Fruit fly (Drosophila melanogaster) whole organism, embryonic: Measurements from ENCODE around the gene CG44040.

Source experiments
- Adf1 ChIP-seq: fragments of 200-800 bp; sonication (Bioruptor generic); IDR thresholded peaks from 2 replicates; pipeline ENCODE4 v1.3.6; 2022; ENCODE audit warnings: missing biosample characterization, missing genetic modification characterization
- Atf-2 ChIP-seq: fragments of 200-800 bp; sonication (Bioruptor generic); optimal IDR thresholded peaks from 2 replicates; lab custom pipeline; 2016; ENCODE audit warnings: missing biosample characterization, missing genetic modification characterization
- CG11093 ChIP-seq: fragments of 200-800 bp; sonication (Bioruptor generic); IDR thresholded peaks from 3 replicates; pipeline ENCODE4 v1.3.6; 2022; ENCODE audit warnings: missing biosample characterization, missing genetic modification characterization
- CG11398 ChIP-seq: fragments of 200-800 bp; sonication (Bioruptor generic); optimal IDR thresholded peaks from 2 replicates; lab custom pipeline; 2016; ENCODE audit warnings: missing biosample characterization, missing genetic modification characterization
- CG12236 ChIP-seq: fragments of 200-800 bp; sonication (Bioruptor generic); optimal IDR thresholded peaks from 2 replicates; lab custom pipeline; 2016; ENCODE audit warnings: missing biosample characterization, missing genetic modification characterization
- CG12744 ChIP-seq: fragments of 200-800 bp; sonication (Bioruptor generic); optimal IDR thresholded peaks from 2 replicates; lab custom pipeline; 2016; ENCODE audit warnings: missing biosample characterization, missing genetic modification characterization
- CG15073 ChIP-seq: fragments of 200-800 bp; sonication (Bioruptor generic); optimal IDR thresholded peaks from 2 replicates; lab custom pipeline; 2016; ENCODE audit warnings: missing biosample characterization, missing genetic modification characterization
- CG15479 ChIP-seq: fragments of 200-800 bp; sonication (Bioruptor generic); optimal IDR thresholded peaks from 3 replicates; lab custom pipeline; 2019; ENCODE audit warnings: missing biosample characterization, mild to moderate bottlenecking, missing genetic modification characterization, moderate library complexity
- CG16863 ChIP-seq: fragments of 200-800 bp; sonication (Bioruptor generic); optimal IDR thresholded peaks from 3 replicates; lab custom pipeline; 2016; ENCODE audit warnings: missing biosample characterization, missing genetic modification characterization
- CG17328 ChIP-seq: fragments of 200-800 bp; sonication (Bioruptor generic); IDR thresholded peaks from 2 replicates; pipeline ENCODE4 v1.3.6; 2022; ENCODE audit warnings: missing biosample characterization, missing genetic modification characterization
- CG17385 ChIP-seq: fragments of 200-800 bp; sonication (Bioruptor generic); optimal IDR thresholded peaks from 3 replicates; lab custom pipeline; 2018; ENCODE audit warnings: missing biosample characterization, mild to moderate bottlenecking, missing genetic modification characterization
- CG18476 ChIP-seq: fragments of 200-800 bp; sonication (Bioruptor generic); optimal IDR thresholded peaks from 2 replicates; lab custom pipeline; 2016; ENCODE audit warnings: missing biosample characterization, mild to moderate bottlenecking, missing genetic modification characterization
- CG18619 ChIP-seq: fragments of 200-800 bp; sonication (Bioruptor generic); optimal IDR thresholded peaks from 3 replicates; lab custom pipeline; 2017; ENCODE audit warnings: missing biosample characterization, mild to moderate bottlenecking, missing genetic modification characterization
- CG18764 ChIP-seq: fragments of 200-800 bp; sonication (Bioruptor generic); optimal IDR thresholded peaks from 3 replicates; lab custom pipeline; 2016; ENCODE audit warnings: missing biosample characterization, missing genetic modification characterization
- CG2199 ChIP-seq: fragments of 200-800 bp; sonication (Bioruptor generic); IDR thresholded peaks from 3 replicates; pipeline ENCODE4 v1.3.6; 2022; ENCODE audit warnings: missing biosample characterization, missing genetic modification characterization
- CG31224 ChIP-seq: fragments of 200-800 bp; sonication (Bioruptor generic); IDR thresholded peaks from 2 replicates; pipeline ENCODE4 v1.3.6; 2022; ENCODE audit warnings: missing biosample characterization, missing genetic modification characterization
- CG31441 ChIP-seq: fragments of 200-800 bp; sonication (Bioruptor generic); IDR thresholded peaks from 2 replicates; pipeline ENCODE4 v1.3.6; 2022; ENCODE audit warnings: missing biosample characterization, missing genetic modification characterization
- CG32767 ChIP-seq: fragments of 200-800 bp; sonication (Bioruptor generic); IDR thresholded peaks from 2 replicates; pipeline ENCODE4 v1.3.6; 2022; ENCODE audit warnings: missing biosample characterization, missing genetic modification characterization
- CG42726 ChIP-seq: fragments of 200-800 bp; sonication (Bioruptor generic); IDR thresholded peaks from 2 replicates; pipeline ENCODE4 v1.3.6; 2022; ENCODE audit warnings: missing biosample characterization, missing genetic modification characterization; ENCODE audit not compliant: partially characterized antibody
- CG6813 ChIP-seq: fragments of 200-800 bp; sonication (Bioruptor generic); optimal IDR thresholded peaks from 2 replicates; lab custom pipeline; 2017; ENCODE audit warnings: missing biosample characterization, missing genetic modification characterization, mild to moderate bottlenecking, moderate library complexity, missing genetic modification reagents
- CG6854 ChIP-seq: fragments of 200-800 bp; sonication (Bioruptor generic); optimal IDR thresholded peaks from 3 replicates; lab custom pipeline; 2017; ENCODE audit warnings: missing biosample characterization, mild to moderate bottlenecking, missing genetic modification characterization
- CG7786 ChIP-seq: fragments of 200-800 bp; sonication (Bioruptor generic); optimal IDR thresholded peaks from 2 replicates; lab custom pipeline; 2016; ENCODE audit warnings: missing biosample characterization, missing genetic modification characterization
- CG8765 ChIP-seq: fragments of 200-800 bp; sonication (Bioruptor generic); IDR thresholded peaks from 2 replicates; pipeline ENCODE4 v1.3.6; 2022; ENCODE audit warnings: missing biosample characterization, missing genetic modification characterization
- CG9727 ChIP-seq: fragments of 200-800 bp; sonication (Bioruptor generic); optimal IDR thresholded peaks from 3 replicates; lab custom pipeline; 2017; ENCODE audit warnings: missing biosample characterization, mild to moderate bottlenecking, missing genetic modification characterization
- Camta ChIP-seq: fragments of 200-800 bp; sonication (Bioruptor generic); optimal IDR thresholded peaks from 2 replicates; lab custom pipeline; 2016; ENCODE audit warnings: missing biosample characterization, missing genetic modification characterization
- CrebB ChIP-seq: fragments of 200-800 bp; sonication (Bioruptor generic); optimal IDR thresholded peaks from 3 replicates; lab custom pipeline; 2018; ENCODE audit warnings: missing biosample characterization, mild to moderate bottlenecking, missing genetic modification characterization
- HHEX ChIP-seq: fragments of 200-800 bp; sonication (Bioruptor generic); optimal IDR thresholded peaks from 3 replicates; lab custom pipeline; 2017; ENCODE audit warnings: missing biosample characterization, mild to moderate bottlenecking, missing genetic modification characterization, missing genetic modification reagents
- Jarid2 ChIP-seq: fragments of 200-800 bp; sonication (Bioruptor generic); optimal IDR thresholded peaks from 3 replicates; lab custom pipeline; 2017; ENCODE audit warnings: mild to moderate bottlenecking, missing biosample characterization, missing genetic modification reagents, missing genetic modification characterization
- Side ChIP-seq: fragments of 200-800 bp; sonication (Bioruptor generic); optimal IDR thresholded peaks from 2 replicates; lab custom pipeline; 2016; ENCODE audit warnings: missing biosample characterization, missing genetic modification characterization
- Sry-β ChIP-seq: fragments of 200-800 bp; sonication (Bioruptor generic); optimal IDR thresholded peaks from 2 replicates; lab custom pipeline; 2018; ENCODE audit warnings: missing biosample characterization, mild to moderate bottlenecking, missing genetic modification characterization, moderate library complexity
- Trl ChIP-seq, 3 experiments: fragments of >200 bp in 2 of 3; fragments of 200-800 bp in 1 of 3; sonication (Bioruptor generic) in 1 of 3; optimal IDR thresholded peaks; 2 replicates in 1 of 3; 3 replicates in 2 of 3; lab custom pipeline; 2016 to 2017; ENCODE audit warnings: missing biosample characterization in 1 of 3, missing genetic modification characterization in 1 of 3
- ash1 ChIP-seq: fragments of 200-800 bp; sonication (Bioruptor generic); optimal IDR thresholded peaks from 2 replicates; lab custom pipeline; 2018; ENCODE audit warnings: missing biosample characterization, mild to moderate bottlenecking, missing genetic modification characterization
- chm ChIP-seq: fragments of 200-800 bp; sonication (Bioruptor generic); IDR thresholded peaks from 2 replicates; pipeline ENCODE4 v1.3.6; 2022; ENCODE audit warnings: missing biosample characterization, missing genetic modification characterization
- corto ChIP-seq: fragments of 200-800 bp; sonication (Bioruptor generic); optimal IDR thresholded peaks from 2 replicates; lab custom pipeline; 2016; ENCODE audit warnings: missing biosample characterization, mild to moderate bottlenecking, missing genetic modification characterization, moderate library complexity
- crp ChIP-seq, 2 experiments: fragments of 200-800 bp; sonication (Bioruptor generic); optimal IDR thresholded peaks; 2 replicates in 1 of 2; 3 replicates in 1 of 2; lab custom pipeline; 2017; ENCODE audit warnings: missing biosample characterization in 2 of 2, missing genetic modification characterization in 2 of 2, mild to moderate bottlenecking in 1 of 2, moderate library complexity in 1 of 2
- ewg ChIP-seq: fragments of 200-800 bp; sonication (Bioruptor generic); optimal IDR thresholded peaks from 3 replicates; lab custom pipeline; 2017; ENCODE audit warnings: mild to moderate bottlenecking, missing biosample characterization, missing genetic modification reagents, missing genetic modification characterization
- fd64A ChIP-seq: fragments of 200-800 bp; sonication (Bioruptor generic); optimal IDR thresholded peaks from 3 replicates; lab custom pipeline; 2018; ENCODE audit warnings: missing biosample characterization, mild to moderate bottlenecking, missing genetic modification characterization
- ham ChIP-seq: fragments of 200-800 bp; sonication (Bioruptor generic); IDR thresholded peaks from 2 replicates; pipeline ENCODE4 v1.3.6; 2022; ENCODE audit warnings: missing biosample characterization, missing genetic modification characterization
- mirr ChIP-seq: fragments of 200-800 bp; sonication (Bioruptor generic); optimal IDR thresholded peaks from 3 replicates; lab custom pipeline; 2018; ENCODE audit warnings: missing biosample characterization, mild to moderate bottlenecking, missing genetic modification characterization
- mld ChIP-seq: fragments of 200-800 bp; sonication (Bioruptor generic); IDR thresholded peaks from 3 replicates; pipeline ENCODE4 v1.3.6; 2022; ENCODE audit warnings: missing biosample characterization, missing genetic modification characterization; ENCODE audit not compliant: partially characterized antibody
- nom ChIP-seq: fragments of 200-800 bp; sonication (Bioruptor generic); optimal IDR thresholded peaks from 2 replicates; lab custom pipeline; 2017; ENCODE audit warnings: missing biosample characterization, missing genetic modification characterization, mild to moderate bottlenecking, moderate library complexity, missing genetic modification reagents
- oc ChIP-seq: fragments of 200-800 bp; sonication (Bioruptor generic); optimal IDR thresholded peaks from 2 replicates; lab custom pipeline; 2018; ENCODE audit warnings: missing biosample characterization, mild to moderate bottlenecking, missing genetic modification characterization, moderate library complexity
- pita ChIP-seq: fragments of 200-800 bp; sonication (Bioruptor generic); optimal IDR thresholded peaks from 2 replicates; lab custom pipeline; 2017; ENCODE audit warnings: missing biosample characterization, mild to moderate bottlenecking, missing genetic modification characterization
- psq ChIP-seq: fragments of 200-800 bp; sonication (Bioruptor generic); optimal IDR thresholded peaks from 2 replicates; lab custom pipeline; 2017; ENCODE audit warnings: missing biosample characterization, missing genetic modification characterization
- repo ChIP-seq: fragments of 200-800 bp; sonication (Bioruptor generic); optimal IDR thresholded peaks from 2 replicates; lab custom pipeline; 2016; ENCODE audit warnings: missing biosample characterization, missing genetic modification characterization
- ro ChIP-seq: fragments of 200-800 bp; sonication (Bioruptor generic); IDR thresholded peaks from 2 replicates; pipeline ENCODE4 v1.3.6; 2022; ENCODE audit warnings: missing biosample characterization, missing genetic modification characterization
- schlank ChIP-seq: fragments of 200-800 bp; sonication (Bioruptor generic); optimal IDR thresholded peaks from 2 replicates; lab custom pipeline; 2018; ENCODE audit warnings: missing biosample characterization, mild to moderate bottlenecking, missing genetic modification characterization
- so ChIP-seq: fragments of 200-800 bp; sonication (Bioruptor generic); IDR thresholded peaks from 3 replicates; pipeline ENCODE4 v1.3.6; 2022; ENCODE audit warnings: missing biosample characterization, missing genetic modification characterization
- ssp ChIP-seq: fragments of 200-800 bp; sonication (Bioruptor generic); IDR thresholded peaks from 2 replicates; pipeline ENCODE4 v1.3.6; 2022; ENCODE audit warnings: missing biosample characterization, missing genetic modification characterization
- zf30C ChIP-seq: fragments of 200-800 bp; sonication (Bioruptor generic); optimal IDR thresholded peaks from 3 replicates; lab custom pipeline; 2018; ENCODE audit warnings: missing biosample characterization, mild to moderate bottlenecking, missing genetic modification characterization

Gene CG44040

DNA sequence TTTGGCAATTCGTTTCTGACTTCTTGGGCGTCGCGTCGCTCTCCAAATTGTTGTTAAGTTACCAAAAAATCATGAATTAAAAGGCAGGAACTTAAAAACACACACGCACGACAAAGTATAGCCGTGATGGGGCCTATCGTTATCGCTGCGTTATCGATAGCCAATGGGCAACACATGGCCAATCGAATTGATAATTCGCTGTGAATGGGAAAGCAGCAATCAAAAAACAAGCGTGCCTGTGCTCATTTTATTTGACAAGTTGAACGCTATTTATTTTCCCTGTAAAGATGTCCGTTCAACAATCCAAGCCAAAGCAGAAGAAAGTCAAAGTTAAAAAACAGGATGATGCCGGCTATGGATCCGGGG, 25.8 kb downstream of the CG44040 start, which contains the start of the genes Surf4 and CG31301 (continued):
- peak in 1 of 2 experiments; percentile 52 for TF ChIP-seq crp (GFP tag; optimal IDR thresholded peaks at IDR 0.05; lab: Kevin White, UChicago)
- TF ChIP-seq zf30C: peak; percentile 30
- TF ChIP-seq CG18764 (GFP tag; lab: Kevin White, UChicago): no peak
- TF ChIP-seq CG12236: no peak
- no peak for TF ChIP-seq CG15073 (GFP tag; lab: Kevin White, UChicago)
- TF ChIP-seq Camta (GFP tag; lab: Kevin White, UChicago): no peak
- TF ChIP-seq psq (GFP tag; lab: Kevin White, UChicago): no peak

DNA sequence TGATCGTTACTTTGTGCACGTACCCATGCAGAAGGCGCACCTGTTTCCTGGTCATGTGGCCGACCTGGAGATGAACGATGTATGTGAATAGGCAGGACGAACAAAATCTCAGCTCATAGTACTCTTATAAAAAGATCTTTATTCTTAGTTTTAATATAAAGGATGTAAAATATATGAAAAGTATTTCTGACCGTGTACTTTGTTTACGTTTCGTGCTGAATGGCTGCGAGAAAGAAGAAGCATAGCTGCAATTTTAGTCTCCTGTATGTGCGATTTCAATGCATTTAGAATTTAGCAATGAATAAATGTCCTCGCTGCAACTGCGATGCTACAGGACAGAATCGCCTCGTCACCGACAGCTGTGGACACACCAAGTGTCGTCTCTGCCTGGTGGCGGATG, 27.6 kb downstream of the CG44040 start, which contains the start of the genes CG42726 and CG42727:
Gene CG42726, plus strand, starts transcription at position 227 of the 400 bp plus-strand sequence.
Gene CG42727, plus strand, starts transcription at position 227 of the 400 bp plus-strand sequence.
- TF ChIP-seq ewg (GFP tag; lab: Kevin White, UChicago) (no peak), Trl (optimal IDR thresholded peaks at IDR 0.05; lab: Kevin White, UChicago) (no peak), Trl (GFP tag; optimal IDR thresholded peaks at IDR 0.05; lab: Kevin White, UChicago) (no peak), CG17328 (GFP tag; lab: Robert Waterston, UW) (no peak), Atf-2 (GFP tag; lab: Kevin White, UChicago) (no peak), CG32767 (GFP tag; lab: Robert Waterston, UW) (no peak), ham (GFP tag; lab: Robert Waterston, UW) (no peak), CG2199 (no peak), nom (GFP tag; lab: Kevin White, UChicago) (no peak), Adf1 (GFP tag; lab: Robert Waterston, UW) (no peak), CG6813 (GFP tag; lab: Kevin White, UChicago) (no peak), CG6854 (no peak), Sry-β (GFP tag; lab: Kevin White, UChicago) (no peak), schlank (tag; lab: Kevin White, UChicago) (no peak), ro (GFP tag; lab: Robert Waterston, UW) (no peak), fd64A (GFP tag; lab: Kevin White, UChicago) (no peak), pita (GFP tag; lab: Kevin White, UChicago) (no peak), CG11093 (GFP tag; lab: Robert Waterston, UW) (no peak), HHEX (GFP tag; lab: Kevin White, UChicago) (no peak), CG11398 (no peak), CG12744 (GFP tag; lab: Kevin White, UChicago) (no peak), CG31224 (no peak), CG31441 (no peak; the same call in 1 of the 2 replicates), repo (GFP tag; lab: Kevin White, UChicago) (no peak), CG8765 (GFP tag; lab: Robert Waterston, UW) (no peak), CG42726 (GFP tag; lab: Robert Waterston, UW) (no peak), CG16863 (GFP tag; lab: Kevin White, UChicago) (no peak), corto (no peak), ssp (0 out of 2 replicates have a peak, but pooled peaks have one; percentile 6), CG17385 (GFP tag; lab: Kevin White, UChicago) (peak; percentile 96), so (GFP tag; lab: Robert Waterston, UW) (no peak), chm (GFP tag; lab: Robert Waterston, UW) (no peak), CG7786 (no peak), Jarid2 (GFP tag; lab: Kevin White, UChicago) (no peak), CrebB (no peak), CG9727 (peak; percentile 8), CG18619 (peak; percentile 17), oc (tag; lab: Kevin White, UChicago) (no peak), Side (GFP tag; lab: Kevin White, UChicago) (no peak), ash1 (GFP tag; lab: Kevin White, UChicago) (no peak), mld (GFP tag; lab: Robert Waterston, UW) (no peak), CG15479 (GFP tag; lab: Kevin White, UChicago) (no peak), mirr (no peak), CG18476 (no peak)
